Worm (Caenorhabditis elegans) whole organism, midembryonic: ENCODE measurements around the gene flp-23.

Experiments
- T22C8.4 ChIP-seq: fragments of 200-800 bp; sonication (Bioruptor generic); IDR thresholded peaks from 2 replicates; pipeline ENCODE4 v1.3.6; 2022; ENCODE audit warnings: missing genetic modification characterization, missing compliant biosample characterization
- cog-1 ChIP-seq: sonication (generic microtip); optimal IDR thresholded peaks from 2 replicates; lab custom pipeline; 2016; ENCODE audit warnings: missing genetic modification characterization, missing compliant biosample characterization
- flt-1 ChIP-seq: fragments of 200-800 bp; sonication (Bioruptor generic); IDR thresholded peaks from 2 replicates; pipeline ENCODE4 v1.3.6; 2022; ENCODE audit warnings: missing genetic modification characterization, missing compliant biosample characterization
- klf-2 ChIP-seq: fragments of 200-800 bp; sonication (Bioruptor generic); conservative IDR thresholded peaks from 2 replicates; pipeline ENCODE4 v1.3.6; 2022; ENCODE audit warnings: missing genetic modification reagents, missing genetic modification characterization, missing compliant biosample characterization
- med-1 ChIP-seq: sonication (generic microtip); optimal IDR thresholded peaks from 2 replicates; lab custom pipeline; 2017; ENCODE audit warnings: missing genetic modification characterization, mild to moderate bottlenecking, missing compliant biosample characterization, antibody characterized with exemption, missing genetic modification reagents; ENCODE audit not compliant: insufficient read depth
- ref-1 ChIP-seq: fragments of 200-800 bp; sonication (Bioruptor generic); conservative IDR thresholded peaks from 2 replicates; pipeline ENCODE4 v1.3.6; 2022; ENCODE audit warnings: missing genetic modification reagents, missing genetic modification characterization, missing compliant biosample characterization
- tab-1 ChIP-seq: fragments of 200-800 bp; sonication (Bioruptor generic); IDR thresholded peaks from 2 replicates; pipeline ENCODE4 v1.3.6; 2022; ENCODE audit warnings: missing genetic modification characterization, missing compliant biosample characterization
- ztf-23 ChIP-seq: fragments of 200-800 bp; sonication (Bioruptor generic); IDR thresholded peaks from 2 replicates; pipeline ENCODE4 v1.3.6; 2022; ENCODE audit warnings: missing genetic modification reagents, missing genetic modification characterization, missing compliant biosample characterization
- ztf-29 ChIP-seq: fragments of 200-800 bp; sonication (Bioruptor generic); IDR thresholded peaks from 2 replicates; pipeline ENCODE4 v1.3.6; 2022; ENCODE audit warnings: missing genetic modification reagents, missing genetic modification characterization, missing compliant biosample characterization

flp-23 gene

DNA sequence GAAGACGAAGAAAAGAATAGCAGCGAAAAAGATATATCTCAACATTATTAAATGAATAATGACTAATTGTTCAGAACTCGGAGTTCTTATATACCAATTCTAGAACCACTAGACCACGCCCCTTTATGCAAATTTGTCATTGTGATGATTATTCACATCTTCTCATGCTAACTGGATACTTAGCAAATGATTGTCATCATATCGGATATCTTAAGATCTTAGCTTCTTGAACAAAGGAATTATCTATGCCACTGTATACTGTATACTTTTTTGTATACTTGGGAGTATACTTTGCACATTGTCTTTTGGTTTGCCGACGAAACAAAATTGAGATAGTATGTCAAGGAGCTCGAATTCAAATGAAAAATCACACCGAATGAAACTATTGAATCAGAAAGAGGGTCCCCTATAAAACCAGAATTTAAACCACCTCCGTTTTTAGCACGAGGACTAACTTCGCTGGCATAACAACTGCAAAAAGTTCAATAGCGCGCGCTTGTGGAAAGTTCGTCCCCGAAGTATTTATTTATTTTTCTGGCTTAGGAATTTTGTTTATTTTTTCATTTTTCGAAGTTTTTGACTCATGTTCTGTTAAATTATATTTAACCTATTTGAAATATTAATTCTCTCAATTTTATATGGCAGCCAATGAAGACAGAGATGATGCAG is 49.9 kb downstream of the flp-23 start, which contains the start of the genes sdz-1 and vps-33.1:
Gene sdz-1, minus strand, starts transcription at position 51 of the 669 bp plus-strand sequence.
Gene vps-33.1, plus strand, starts transcription at position 639 of the 669 bp plus-strand sequence.
- TF ChIP-seq ztf-23 (GFP tag; lab: Robert Waterston, UW) (no peak), klf-2 (GFP tag; lab: Robert Waterston, UW) (no peak), med-1 (GFP tag; lab: Kevin White, UChicago) (no peak), tab-1 (no peak), ztf-29 (GFP tag; lab: Robert Waterston, UW) (no peak), T22C8.4 (GFP tag; lab: Robert Waterston, UW) (no peak), ref-1 (GFP tag; lab: Robert Waterston, UW) (no peak), cog-1 (tag; lab: Kevin White, UChicago) (no peak), flt-1 (GFP tag; lab: Robert Waterston, UW) (no peak)
